Worm (Caenorhabditis elegans) whole organism, early embryonic: ENCODE results near the gene T25B9.8.

ENCODE experiments used
- ama-1 ChIP-seq: fragments of 150-350 bp; optimal IDR thresholded peaks from 2 replicates; lab custom pipeline; 2014
- flt-1 ChIP-seq: fragments of 200-800 bp; sonication (Bioruptor generic); IDR thresholded peaks from 2 replicates; pipeline ENCODE4 v1.3.6; 2022; ENCODE audit warnings: missing genetic modification characterization, missing compliant biosample characterization
- hmbx-1 ChIP-seq: sonication (generic microtip); optimal IDR thresholded peaks from 2 replicates; lab custom pipeline; 2016; ENCODE audit warnings: mild to moderate bottlenecking, missing genetic modification characterization, missing compliant biosample characterization
- hmg-4 ChIP-seq: fragments of 200-800 bp; sonication (Bioruptor generic); optimal IDR thresholded peaks from 2 replicates; lab custom pipeline; 2018; ENCODE audit warnings: mild to moderate bottlenecking, missing genetic modification characterization, missing compliant biosample characterization
- sea-1 ChIP-seq: fragments of 200-800 bp; sonication (Bioruptor generic); conservative IDR thresholded peaks from 2 replicates; pipeline ENCODE4 v1.3.6; 2022; ENCODE audit warnings: missing genetic modification characterization, missing compliant biosample characterization
- tra-4 ChIP-seq: sonication (generic microtip); optimal IDR thresholded peaks from 2 replicates; lab custom pipeline; 2017; ENCODE audit warnings: missing genetic modification characterization, missing compliant biosample characterization

ce11 chrIV:10744475-10744874 lies 23.5 kb downstream of the T25B9.8 start, which contains the start of gene T25B9.3:
- TF ChIP-seq hmg-4 (GFP tag; lab: Kevin White, UChicago) (no peak), sea-1 (no peak), flt-1 (no peak), hmbx-1 (no peak), ama-1 (lab: Kevin White, UChicago) (no peak), tra-4 (no peak)
